Fruit fly (Drosophila melanogaster) whole organism, embryonic: ENCODE data around the gene Hpd.

ENCODE experiments used
- CG12104 ChIP-seq: fragments of 200-800 bp; sonication (Bioruptor generic); optimal IDR thresholded peaks from 3 replicates; lab custom pipeline; 2016; ENCODE audit warnings: missing biosample characterization, missing genetic modification characterization
- CG12299 ChIP-seq: fragments of 200-800 bp; sonication (Bioruptor generic); optimal IDR thresholded peaks from 2 replicates; lab custom pipeline; 2018; ENCODE audit warnings: missing biosample characterization, mild to moderate bottlenecking, missing genetic modification characterization
- CG13287 ChIP-seq: fragments of 200-800 bp; sonication (Bioruptor generic); IDR thresholded peaks from 2 replicates; pipeline ENCODE4 v1.3.6; 2022; ENCODE audit warnings: missing biosample characterization, missing genetic modification characterization; ENCODE audit not compliant: partially characterized antibody
- CG17802 ChIP-seq: fragments of 200-800 bp; sonication (Bioruptor generic); optimal IDR thresholded peaks from 2 replicates; lab custom pipeline; 2018; ENCODE audit warnings: missing biosample characterization, mild to moderate bottlenecking, missing genetic modification characterization, moderate library complexity
- CG18262 ChIP-seq: fragments of 200-800 bp; optimal IDR thresholded peaks from 3 replicates; lab custom pipeline; 2019; ENCODE audit warnings: missing biosample characterization, mild to moderate bottlenecking, missing genetic modification characterization, moderate library complexity
- CG1832 ChIP-seq: fragments of 200-800 bp; sonication (Bioruptor generic); optimal IDR thresholded peaks from 2 replicates; lab custom pipeline; 2017; ENCODE audit warnings: missing biosample characterization, mild to moderate bottlenecking, missing genetic modification characterization, inconsistent platforms
- CG18619 ChIP-seq: fragments of 200-800 bp; sonication (Bioruptor generic); optimal IDR thresholded peaks from 3 replicates; lab custom pipeline; 2017; ENCODE audit warnings: missing biosample characterization, mild to moderate bottlenecking, missing genetic modification characterization
- CG32772 ChIP-seq: fragments of 200-800 bp; sonication (Bioruptor generic); IDR thresholded peaks from 2 replicates; pipeline ENCODE4 v1.3.6; 2022; ENCODE audit warnings: missing biosample characterization, missing genetic modification characterization
- CG34422 ChIP-seq: fragments of 200-800 bp; sonication (Bioruptor generic); IDR thresholded peaks from 3 replicates; pipeline ENCODE4 v1.3.6; 2022; ENCODE audit warnings: missing biosample characterization, missing genetic modification characterization
- CG4360 ChIP-seq: fragments of 200-800 bp; sonication (Bioruptor generic); IDR thresholded peaks from 2 replicates; pipeline ENCODE4 v1.3.6; 2022; ENCODE audit warnings: missing biosample characterization, missing genetic modification characterization
- CG6654 ChIP-seq: fragments of 200-800 bp; sonication (Bioruptor generic); optimal IDR thresholded peaks from 2 replicates; lab custom pipeline; 2017; ENCODE audit warnings: missing biosample characterization, mild to moderate bottlenecking, missing genetic modification characterization
- CG6791 ChIP-seq: fragments of 200-800 bp; sonication (Bioruptor generic); IDR thresholded peaks from 3 replicates; pipeline ENCODE4 v1.3.6; 2022; ENCODE audit warnings: missing biosample characterization, missing genetic modification characterization; ENCODE audit not compliant: partially characterized antibody
- CG6854 ChIP-seq: fragments of 200-800 bp; sonication (Bioruptor generic); optimal IDR thresholded peaks from 3 replicates; lab custom pipeline; 2017; ENCODE audit warnings: missing biosample characterization, mild to moderate bottlenecking, missing genetic modification characterization
- CG8359 ChIP-seq: fragments of 200-800 bp; sonication (Bioruptor generic); optimal IDR thresholded peaks from 2 replicates; lab custom pipeline; 2017; ENCODE audit warnings: missing biosample characterization, mild to moderate bottlenecking, missing genetic modification characterization, borderline replicate concordance
- Deaf1 ChIP-seq: fragments of 200-800 bp; optimal IDR thresholded peaks from 3 replicates; lab custom pipeline; 2019; ENCODE audit warnings: missing biosample characterization, mild to moderate bottlenecking, missing genetic modification characterization, moderate library complexity
- Ets65A ChIP-seq: fragments of 200-800 bp; sonication (Bioruptor generic); peaks from one replicate; lab custom pipeline; 2016; ENCODE audit warnings: missing biosample characterization, missing genetic modification characterization
- GATAe ChIP-seq: fragments of 200-800 bp; sonication (Bioruptor generic); conservative IDR thresholded peaks from 2 replicates; pipeline ENCODE4 v1.3.6; 2022; ENCODE audit warnings: missing biosample characterization, missing genetic modification characterization
- Med ChIP-seq: fragments of 200-800 bp; sonication (Bioruptor generic); peaks from one replicate; lab custom pipeline; 2016; ENCODE audit warnings: missing biosample characterization, missing genetic modification characterization, mild to moderate bottlenecking, inconsistent platforms, moderate library complexity
- Spps ChIP-seq: fragments of 200-800 bp; sonication (Bioruptor generic); optimal IDR thresholded peaks from 2 replicates; lab custom pipeline; 2018; ENCODE audit warnings: missing biosample characterization, mild to moderate bottlenecking, missing genetic modification characterization
- Trl ChIP-seq, 3 experiments: fragments of >200 bp in 2 of 3; fragments of 200-800 bp in 1 of 3; sonication (Bioruptor generic) in 1 of 3; optimal IDR thresholded peaks; 2 replicates in 1 of 3; 3 replicates in 2 of 3; lab custom pipeline; 2016 to 2017; ENCODE audit warnings: missing biosample characterization in 1 of 3, missing genetic modification characterization in 1 of 3
- ash1 ChIP-seq: fragments of 200-800 bp; sonication (Bioruptor generic); optimal IDR thresholded peaks from 2 replicates; lab custom pipeline; 2018; ENCODE audit warnings: missing biosample characterization, mild to moderate bottlenecking, missing genetic modification characterization
- cad ChIP-seq: fragments of >200 bp; optimal IDR thresholded peaks from 2 replicates; lab custom pipeline; 2017; ENCODE audit warnings: missing biosample characterization, missing genetic modification characterization
- cwo ChIP-seq: fragments of 200-800 bp; sonication (Bioruptor generic); optimal IDR thresholded peaks from 3 replicates; lab custom pipeline; 2017; ENCODE audit warnings: missing biosample characterization, missing genetic modification characterization, mild to moderate bottlenecking, moderate library complexity, missing genetic modification reagents
- ewg ChIP-seq: fragments of 200-800 bp; sonication (Bioruptor generic); optimal IDR thresholded peaks from 3 replicates; lab custom pipeline; 2017; ENCODE audit warnings: mild to moderate bottlenecking, missing biosample characterization, missing genetic modification reagents, missing genetic modification characterization
- inv ChIP-seq: fragments of 200-800 bp; sonication (Bioruptor generic); IDR thresholded peaks from 2 replicates; pipeline ENCODE4 v1.3.6; 2022; ENCODE audit warnings: missing biosample characterization, missing genetic modification characterization; ENCODE audit not compliant: partially characterized antibody
- nerfin-1 ChIP-seq: fragments of 200-800 bp; sonication (Bioruptor generic); optimal IDR thresholded peaks from 3 replicates; lab custom pipeline; 2019; ENCODE audit warnings: missing biosample characterization, mild to moderate bottlenecking, missing genetic modification characterization, moderate library complexity
- nerfin-2 ChIP-seq: fragments of 200-800 bp; sonication (Bioruptor generic); IDR thresholded peaks from 2 replicates; pipeline ENCODE4 v1.3.6; 2022; ENCODE audit warnings: missing biosample characterization, missing genetic modification characterization; ENCODE audit not compliant: partially characterized antibody
- nom ChIP-seq: fragments of 200-800 bp; sonication (Bioruptor generic); optimal IDR thresholded peaks from 2 replicates; lab custom pipeline; 2017; ENCODE audit warnings: missing biosample characterization, missing genetic modification characterization, mild to moderate bottlenecking, moderate library complexity, missing genetic modification reagents
- pros ChIP-seq: fragments of 200-800 bp; sonication (Bioruptor generic); optimal IDR thresholded peaks from 3 replicates; lab custom pipeline; 2019; ENCODE audit warnings: missing biosample characterization, mild to moderate bottlenecking, missing genetic modification characterization, moderate library complexity
- scrt ChIP-seq: fragments of 200-800 bp; sonication (Bioruptor generic); optimal IDR thresholded peaks from 2 replicates; lab custom pipeline; 2018; ENCODE audit warnings: missing biosample characterization, mild to moderate bottlenecking, missing genetic modification characterization, moderate library complexity
- sd ChIP-seq: fragments of 200-800 bp; sonication (Bioruptor generic); optimal IDR thresholded peaks from 3 replicates; lab custom pipeline; 2018; ENCODE audit warnings: missing biosample characterization, mild to moderate bottlenecking, missing genetic modification characterization, moderate library complexity
- seq ChIP-seq: fragments of 200-800 bp; sonication (Bioruptor generic); IDR thresholded peaks from 2 replicates; pipeline ENCODE4 v1.3.6; 2022; ENCODE audit warnings: missing biosample characterization, missing genetic modification characterization
- tna ChIP-seq: fragments of 200-800 bp; sonication (Bioruptor generic); IDR thresholded peaks from 2 replicates; pipeline ENCODE4 v1.3.6; 2022; ENCODE audit warnings: missing biosample characterization, missing genetic modification characterization; ENCODE audit not compliant: partially characterized antibody
- vnd ChIP-seq: fragments of 200-800 bp; sonication (Bioruptor generic); IDR thresholded peaks from 3 replicates; pipeline ENCODE4 v1.3.6; 2022; ENCODE audit warnings: missing biosample characterization, missing genetic modification characterization; ENCODE audit not compliant: partially characterized antibody

Gene Hpd

dm6 chr3L:20444815-20445519, 5.3 kb upstream of the Hpd start (continued):
- peak; percentile 63; the same call in 1 of the 2 replicates for TF ChIP-seq GATAe
- no peak for TF ChIP-seq inv (GFP tag; lab: Robert Waterston, UW)
- peak; percentile 79 for TF ChIP-seq CG12104 (GFP tag; lab: Kevin White, UChicago)
- peak; percentile 66 for TF ChIP-seq Spps (tag; lab: Kevin White, UChicago)
- no peak for TF ChIP-seq ash1

dm6 chr3L:20442674-20443313, 3.1 kb upstream of the Hpd start:
- TF ChIP-seq ewg, result peak; percentile 86
- 0 out of 2 replicates have a peak, but pooled peaks have one; percentile 26 for TF ChIP-seq CG4360 (GFP tag; lab: Robert Waterston, UW)
- peak; percentile 47 for TF ChIP-seq scrt
- TF ChIP-seq nom (GFP tag; lab: Kevin White, UChicago), result peak; percentile 16
- TF ChIP-seq CG34422 (GFP tag; lab: Robert Waterston, UW), result peak; percentile 17; the same call in 1 of the 3 replicates
- no peak for TF ChIP-seq CG8359
- peak; percentile 76 for TF ChIP-seq cad (GFP tag; lab: Kevin White, UChicago)
- no peak for TF ChIP-seq CG18619
- peak; percentile 99 for TF ChIP-seq CG6654
- TF ChIP-seq Deaf1, result peak; percentile 42
- no peak for TF ChIP-seq CG18262 (tag; lab: Kevin White, UChicago)
- TF ChIP-seq vnd (GFP tag; lab: Robert Waterston, UW), result no peak
- TF ChIP-seq Med (GFP tag; lab: Kevin White, UChicago), result peak; percentile 28
- TF ChIP-seq Trl (optimal IDR thresholded peaks at IDR 0.05; lab: Kevin White, UChicago), result peak; percentile 72 to 78
- TF ChIP-seq Trl (GFP tag; optimal IDR thresholded peaks at IDR 0.05; lab: Kevin White, UChicago), result no peak
- no peak for TF ChIP-seq CG17802 (tag; lab: Kevin White, UChicago)
- TF ChIP-seq Ets65A, result no peak
- TF ChIP-seq CG1832 (GFP tag; lab: Kevin White, UChicago), result peak; percentile 62
- peak; percentile 15 for TF ChIP-seq CG6854 (GFP tag; lab: Kevin White, UChicago)
- TF ChIP-seq CG13287 (GFP tag; lab: Robert Waterston, UW), result peak; percentile 7; the same call in 1 of the 2 replicates
- no peak for TF ChIP-seq cwo
- no peak for TF ChIP-seq CG32772 (GFP tag; lab: Robert Waterston, UW)
- TF ChIP-seq CG12299 (tag; lab: Kevin White, UChicago), result no peak
- peak; percentile 64; the same call in 1 of the 2 replicates for TF ChIP-seq seq (GFP tag; lab: Robert Waterston, UW)
- TF ChIP-seq tna (GFP tag; lab: Robert Waterston, UW), result peak; percentile 38; the same call in 1 of the 2 replicates
- peak; percentile 12 for TF ChIP-seq sd (tag; lab: Kevin White, UChicago)
- peak; percentile 24; the same call in 1 of the 3 replicates for TF ChIP-seq CG6791
- TF ChIP-seq nerfin-2 (GFP tag; lab: Robert Waterston, UW), result peak; percentile 52; the same call in 1 of the 2 replicates
- TF ChIP-seq pros (GFP tag; lab: Kevin White, UChicago), result peak; percentile 99
- peak; percentile 1 for TF ChIP-seq nerfin-1
